Fruit fly (Drosophila melanogaster): ENCODE measurements around the gene CG13924.

DNA sequence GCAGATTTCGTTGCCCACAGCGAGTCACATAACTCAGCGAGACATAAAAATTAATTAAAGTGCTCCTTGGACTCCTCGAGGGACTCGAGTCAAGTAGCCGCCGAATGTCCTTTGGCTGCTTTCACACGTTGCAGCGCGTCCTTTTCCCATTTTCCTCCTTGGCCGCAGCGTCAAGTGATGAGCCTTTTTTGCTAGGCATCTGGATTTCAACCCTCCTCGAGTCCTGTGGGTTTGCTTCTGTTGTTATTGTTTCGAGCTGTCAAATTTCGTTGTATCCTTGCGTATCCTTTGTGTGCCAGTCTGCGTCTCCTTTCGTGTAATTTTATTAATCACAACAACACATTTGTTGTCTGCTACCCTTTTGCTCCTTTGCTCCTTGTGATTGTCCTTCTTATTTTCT lies 46.8 kb downstream of the CG13924 start:
- TF ChIP-seq ttk (optimal IDR thresholded peaks at IDR 0.05) (no peak), insv (optimal IDR thresholded peaks at IDR 0.05) (no peak), h (optimal IDR thresholded peaks at IDR 0.05) (no peak), Myc (optimal IDR thresholded peaks at IDR 0.05) (no peak)
